Worm (Caenorhabditis elegans) whole organism, L1 larva: Measurements from ENCODE around the gene R166.2.

Experiments
- C04F5.9 ChIP-seq: sonication (generic microtip); optimal IDR thresholded peaks from 2 replicates; lab custom pipeline; 2016; ENCODE audit warnings: missing genetic modification characterization, missing compliant biosample characterization
- C34B4.2 ChIP-seq: sonication (generic microtip); optimal IDR thresholded peaks from 2 replicates; lab custom pipeline; 2017; ENCODE audit warnings: mild to moderate bottlenecking, missing genetic modification characterization, missing compliant biosample characterization
- aha-1 ChIP-seq: fragments of 150-350 bp; optimal IDR thresholded peaks from 2 replicates; lab custom pipeline; 2014; ENCODE audit warnings: missing biosample characterization, missing genetic modification characterization
- aly-2 ChIP-seq: fragments of 150-350 bp; optimal IDR thresholded peaks from 2 replicates; lab custom pipeline; 2014; ENCODE audit warnings: missing biosample characterization, missing genetic modification characterization
- blmp-1 ChIP-seq: fragments of 150-350 bp; optimal IDR thresholded peaks from 2 replicates; lab custom pipeline; 2014; ENCODE audit warnings: missing biosample characterization, missing genetic modification characterization
- ceh-88 ChIP-seq: fragments of 200-800 bp; sonication (Bioruptor generic); IDR thresholded peaks from 2 replicates; pipeline ENCODE4 v1.3.6; 2022; ENCODE audit warnings: missing genetic modification characterization, missing compliant biosample characterization
- ceh-90 ChIP-seq: sonication (generic microtip); optimal IDR thresholded peaks from 2 replicates; lab custom pipeline; 2016; ENCODE audit warnings: missing genetic modification characterization, missing compliant biosample characterization
- ces-1 ChIP-seq: fragments of 150-350 bp; optimal IDR thresholded peaks from 2 replicates; lab custom pipeline; 2014; ENCODE audit warnings: missing biosample characterization, missing genetic modification reagents, missing genetic modification characterization
- dpl-1 ChIP-seq, 3 experiments: fragments of 150-350 bp in 2 of 3; sonication (generic microtip) in 1 of 3; optimal IDR thresholded peaks; 2 replicates each; lab custom pipeline; 2014 to 2017; ENCODE audit warnings: missing biosample characterization in 3 of 3, missing genetic modification characterization in 3 of 3, missing genetic modification reagents in 3 of 3
- efl-1 ChIP-seq, 4 experiments: fragments of 150-350 bp; optimal IDR thresholded peaks in 3 of 4; peaks in 1 of 4; 1 replicate in 1 of 4; 2 replicates in 3 of 4; lab custom pipeline; 2014; ENCODE audit warnings: missing biosample characterization in 2 of 4, missing genetic modification characterization in 2 of 4, missing genetic modification reagents in 2 of 4
- elt-2 ChIP-seq: sonication (generic microtip); optimal IDR thresholded peaks from 2 replicates; lab custom pipeline; 2016; ENCODE audit warnings: missing genetic modification characterization, mild to moderate bottlenecking, inconsistent platforms, missing compliant biosample characterization, missing genetic modification reagents
- elt-3 ChIP-seq, 6 experiments: fragments of 150-350 bp in 1 of 6; sonication (generic microtip); optimal IDR thresholded peaks; 2 replicates each; lab custom pipeline; 2017 to 2018; ENCODE audit warnings: missing biosample characterization in 6 of 6, missing genetic modification characterization in 6 of 6, inconsistent platforms in 1 of 6
- ets-5 ChIP-seq: fragments of 200-800 bp; sonication (Bioruptor generic); IDR thresholded peaks from 2 replicates; pipeline ENCODE4 v1.3.6; 2022; ENCODE audit warnings: missing genetic modification characterization, missing compliant biosample characterization
- fkh-10 ChIP-seq: sonication (generic microtip); optimal IDR thresholded peaks from 2 replicates; lab custom pipeline; 2017; ENCODE audit warnings: missing biosample characterization, missing genetic modification reagents, missing genetic modification characterization
- fkh-4 ChIP-seq: sonication (generic microtip); optimal IDR thresholded peaks from 2 replicates; lab custom pipeline; 2016; ENCODE audit warnings: missing compliant biosample characterization, missing genetic modification characterization, borderline replicate concordance
- hlh-4 ChIP-seq: sonication (generic microtip); optimal IDR thresholded peaks from 2 replicates; lab custom pipeline; 2016; ENCODE audit warnings: mild to moderate bottlenecking, missing genetic modification characterization, missing compliant biosample characterization
- irx-1 ChIP-seq: sonication (generic microtip); optimal IDR thresholded peaks from 2 replicates; lab custom pipeline; 2016; ENCODE audit warnings: missing genetic modification characterization, missing compliant biosample characterization
- lin-14 ChIP-seq: fragments of 200-800 bp; sonication (Bioruptor generic); optimal IDR thresholded peaks from 2 replicates; lab custom pipeline; 2018; ENCODE audit warnings: mild to moderate bottlenecking, missing genetic modification characterization, moderate library complexity, missing compliant biosample characterization
- lin-15B ChIP-seq: fragments of 150-350 bp; sonication (generic microtip); optimal IDR thresholded peaks from 3 replicates; lab custom pipeline; 2014; ENCODE audit warnings: missing biosample characterization, missing genetic modification characterization
- lin-35 ChIP-seq, 2 experiments: fragments of 150-350 bp; optimal IDR thresholded peaks; 2 replicates each; lab custom pipeline; 2014; ENCODE audit warnings: missing biosample characterization in 2 of 2, missing genetic modification characterization in 2 of 2, missing genetic modification reagents in 2 of 2
- lin-39 ChIP-seq: fragments of 150-350 bp; optimal IDR thresholded peaks from 2 replicates; lab custom pipeline; 2014; ENCODE audit warnings: missing biosample characterization, missing genetic modification reagents, missing genetic modification characterization
- lir-3 ChIP-seq: sonication (generic microtip); optimal IDR thresholded peaks from 2 replicates; lab custom pipeline; 2016; ENCODE audit warnings: mild to moderate bottlenecking, missing genetic modification characterization, moderate library complexity, missing compliant biosample characterization; ENCODE audit not compliant: poor library complexity
- mab-9 ChIP-seq: fragments of 200-800 bp; sonication (Bioruptor generic); IDR thresholded peaks from 2 replicates; pipeline ENCODE4 v1.3.6; 2022; ENCODE audit warnings: missing genetic modification reagents, missing genetic modification characterization, missing compliant biosample characterization
- mef-2 ChIP-seq: fragments of 150-350 bp; optimal IDR thresholded peaks from 2 replicates; lab custom pipeline; 2014; ENCODE audit warnings: missing biosample characterization, missing genetic modification characterization
- nhr-11 ChIP-seq: fragments of 150-350 bp; optimal IDR thresholded peaks from 2 replicates; lab custom pipeline; 2014; ENCODE audit warnings: missing biosample characterization, missing genetic modification characterization
- nhr-20 ChIP-seq: sonication (generic microtip); optimal IDR thresholded peaks from 2 replicates; lab custom pipeline; 2016; ENCODE audit warnings: mild to moderate bottlenecking, missing genetic modification characterization, missing compliant biosample characterization
- nhr-237 ChIP-seq: fragments of 150-350 bp; optimal IDR thresholded peaks from 2 replicates; lab custom pipeline; 2014; ENCODE audit warnings: missing biosample characterization, missing genetic modification characterization
- nhr-28 ChIP-seq: fragments of 150-350 bp; optimal IDR thresholded peaks from 2 replicates; lab custom pipeline; 2014; ENCODE audit warnings: missing biosample characterization, missing genetic modification characterization
- nhr-71 ChIP-seq: sonication (generic microtip); optimal IDR thresholded peaks from 2 replicates; lab custom pipeline; 2016; ENCODE audit warnings: mild to moderate bottlenecking, missing genetic modification characterization, moderate library complexity, missing compliant biosample characterization
- nhr-76 ChIP-seq: sonication (generic microtip); optimal IDR thresholded peaks from 2 replicates; lab custom pipeline; 2017; ENCODE audit warnings: missing biosample characterization, missing genetic modification characterization
- nhr-84 ChIP-seq: sonication (generic microtip); optimal IDR thresholded peaks from 2 replicates; lab custom pipeline; 2017; ENCODE audit warnings: missing biosample characterization, missing genetic modification characterization
- nhr-85 ChIP-seq: sonication (generic microtip); peaks from one replicate; lab custom pipeline; 2016; ENCODE audit warnings: missing genetic modification characterization, inconsistent platforms, missing compliant biosample characterization
- pax-3 ChIP-seq: fragments of 200-800 bp; sonication (Bioruptor generic); optimal IDR thresholded peaks from 2 replicates; lab custom pipeline; 2018; ENCODE audit warnings: mild to moderate bottlenecking, missing genetic modification characterization, moderate library complexity, missing compliant biosample characterization
- pqm-1 ChIP-seq: sonication (generic microtip); optimal IDR thresholded peaks from 3 replicates; lab custom pipeline; 2017; ENCODE audit warnings: missing biosample characterization, missing genetic modification characterization
- snu-23 ChIP-seq: sonication (generic microtip); optimal IDR thresholded peaks from 2 replicates; lab custom pipeline; 2016; ENCODE audit warnings: missing genetic modification characterization, missing compliant biosample characterization
- sup-37 ChIP-seq: fragments of 200-800 bp; sonication (Bioruptor generic); optimal IDR thresholded peaks from 2 replicates; lab custom pipeline; 2018; ENCODE audit warnings: mild to moderate bottlenecking, missing genetic modification characterization, missing compliant biosample characterization
- tlp-1 ChIP-seq: fragments of 150-350 bp; optimal IDR thresholded peaks from 2 replicates; lab custom pipeline; 2014; ENCODE audit warnings: missing biosample characterization, missing genetic modification characterization
- unc-30 ChIP-seq: sonication (generic microtip); optimal IDR thresholded peaks from 2 replicates; lab custom pipeline; 2017; ENCODE audit warnings: missing biosample characterization, missing genetic modification characterization
- unc-62 ChIP-seq: fragments of 150-350 bp; optimal IDR thresholded peaks from 2 replicates; lab custom pipeline; 2014; ENCODE audit warnings: missing biosample characterization, missing genetic modification reagents, missing genetic modification characterization
- unc-86 ChIP-seq: sonication (generic microtip); optimal IDR thresholded peaks from 2 replicates; lab custom pipeline; 2016; ENCODE audit warnings: missing genetic modification characterization, missing compliant biosample characterization
- xbp-1 ChIP-seq: sonication (generic microtip); optimal IDR thresholded peaks from 2 replicates; lab custom pipeline; 2016; ENCODE audit warnings: missing genetic modification characterization, missing compliant biosample characterization
- zag-1 ChIP-seq: fragments of 150-350 bp; optimal IDR thresholded peaks from 2 replicates; lab custom pipeline; 2014; ENCODE audit warnings: missing biosample characterization, missing genetic modification characterization
- zip-4 ChIP-seq: fragments of 200-800 bp; sonication (Bioruptor generic); optimal IDR thresholded peaks from 2 replicates; lab custom pipeline; 2018; ENCODE audit warnings: mild to moderate bottlenecking, missing genetic modification characterization, moderate library complexity, missing compliant biosample characterization
- ztf-11 ChIP-seq, 2 experiments: sonication (generic microtip); optimal IDR thresholded peaks; 2 replicates each; lab custom pipeline; 2016 to 2017; ENCODE audit warnings: missing genetic modification characterization in 2 of 2, missing biosample characterization in 1 of 2, missing compliant biosample characterization in 1 of 2
- ztf-4 ChIP-seq: fragments of 150-350 bp; optimal IDR thresholded peaks from 2 replicates; lab custom pipeline; 2014; ENCODE audit warnings: missing biosample characterization, missing genetic modification characterization

Gene R166.2

DNA sequence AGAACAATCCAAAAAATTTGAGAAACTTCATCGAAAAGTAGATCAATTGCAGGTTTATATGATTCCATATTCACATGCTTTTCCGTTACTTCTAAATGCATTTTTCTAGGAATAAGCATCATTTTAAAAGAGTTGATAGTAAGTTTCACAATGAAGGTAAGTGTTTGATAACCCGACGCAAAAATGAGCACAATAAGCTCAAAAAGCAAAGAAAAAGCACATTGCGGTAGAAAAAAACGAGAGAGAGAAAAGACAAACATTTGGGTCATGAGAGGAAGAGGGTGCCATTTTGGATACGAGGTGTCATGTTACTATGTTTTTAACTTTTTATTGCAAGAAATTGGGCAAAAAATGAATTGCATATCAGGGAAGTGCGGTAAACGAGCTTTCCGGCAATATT is 13.1 kb downstream of the R166.2 start, which contains the start of gene F59B10.6:
F59B10.6 (minus strand) TSS at position 101 of the 400 bp plus-strand sequence.
- TF ChIP-seq pqm-1 (tag; lab: Kevin White, UChicago) (no peak), dpl-1 (GFP tag; optimal IDR thresholded peaks at IDR 0.05; lab: Kevin White, UChicago) (no peak), ceh-90 (tag; lab: Kevin White, UChicago) (no peak), irx-1 (no peak), nhr-84 (tag; lab: Kevin White, UChicago) (no peak), lin-39 (tag; lab: Kevin White, UChicago) (no peak), snu-23 (GFP tag; lab: Kevin White, UChicago) (no peak), ces-1 (GFP tag; lab: Kevin White, UChicago) (no peak), ztf-11 (tag; optimal IDR thresholded peaks at IDR 0.05; lab: Kevin White, UChicago) (no peak), zag-1 (tag; lab: Kevin White, UChicago) (no peak), xbp-1 (tag; lab: Kevin White, UChicago) (no peak), nhr-76 (tag; lab: Kevin White, UChicago) (no peak), pax-3 (tag; lab: Kevin White, UChicago) (no peak), fkh-10 (no peak), elt-2 (tag; lab: Kevin White, UChicago) (no peak), unc-86 (no peak), nhr-237 (tag; lab: Kevin White, UChicago) (no peak)

DNA sequence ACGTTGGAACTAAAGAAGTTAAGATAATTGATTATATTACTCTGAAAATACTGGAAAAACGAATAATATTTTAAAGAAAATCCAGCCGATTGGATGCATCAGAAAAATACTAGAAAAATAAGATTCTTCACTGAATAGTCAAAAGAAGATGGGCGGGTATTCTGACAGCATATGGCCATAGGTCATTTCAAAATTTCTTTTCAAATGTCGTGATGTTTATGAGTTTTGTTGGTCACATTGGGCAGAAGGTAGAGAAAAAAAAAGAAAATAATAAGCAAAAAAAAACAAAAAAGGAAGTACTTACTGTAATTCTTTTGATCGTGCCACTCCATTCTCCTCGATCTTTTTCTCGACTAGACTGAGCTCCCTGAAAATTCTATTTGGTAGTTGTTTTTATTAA is 13.9 kb downstream of the R166.2 start, which contains the start of gene F59B10.5:
F59B10.5 (minus strand) TSS at position 101 of the 400 bp plus-strand sequence.
- TF ChIP-seq fkh-4 (tag; lab: Kevin White, UChicago) = no peak

DNA sequence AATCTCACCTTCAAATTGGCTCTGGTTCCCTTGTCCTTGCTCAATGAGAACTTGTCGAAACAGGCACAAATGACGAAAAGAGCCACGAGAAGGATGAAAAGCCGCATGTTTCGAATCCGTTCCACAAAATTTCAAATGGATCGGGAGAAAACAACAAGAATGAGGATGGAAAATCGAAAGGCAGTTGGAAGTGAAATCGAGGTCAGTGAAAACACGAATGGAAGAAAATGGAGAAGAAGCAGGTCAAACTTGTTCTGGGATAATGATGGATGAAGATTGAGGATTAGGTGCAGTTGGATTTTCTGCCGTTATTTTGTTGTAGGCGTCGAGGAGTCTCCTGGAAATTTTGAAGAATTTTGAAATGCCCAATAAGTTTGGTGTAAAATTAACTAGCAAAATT is 14.4 kb downstream of the R166.2 start:
- no peak for TF ChIP-seq lin-15B (tag; lab: Kevin White, UChicago)
- no peak for TF ChIP-seq zag-1 (tag; lab: Kevin White, UChicago)
- peak; percentile 98 for TF ChIP-seq blmp-1 (tag; lab: Kevin White, UChicago)
- no peak for TF ChIP-seq lin-35 (GFP tag; optimal IDR thresholded peaks at IDR 0.05; lab: Kevin White, UChicago)
- TF ChIP-seq C04F5.9 = no peak

DNA sequence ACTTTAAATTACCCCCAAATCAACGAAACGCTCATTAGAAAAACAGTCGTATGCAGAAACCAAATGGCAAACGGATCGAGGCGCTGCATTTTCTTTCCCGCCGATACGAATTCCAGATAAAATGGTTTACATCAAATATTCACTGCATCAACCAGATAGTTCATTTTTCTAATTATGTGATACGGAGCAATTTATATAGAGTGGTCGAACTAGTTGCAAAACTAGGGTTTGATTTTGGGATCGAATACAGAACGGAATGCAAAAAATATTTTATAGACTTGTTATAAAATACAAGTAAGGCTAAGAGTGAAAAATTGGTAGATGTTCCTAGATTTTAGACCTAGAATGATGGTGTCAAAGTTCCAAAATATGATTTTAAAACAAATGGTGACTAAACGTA is 17.6 kb downstream of the R166.2 start:
- TF ChIP-seq unc-62 (GFP tag; lab: Kevin White, UChicago) (no peak), mab-9 (GFP tag; lab: Robert Waterston, UW) (no peak), dpl-1 (GFP tag; optimal IDR thresholded peaks at IDR 0.05; lab: Kevin White, UChicago) (no peak), nhr-11 (tag; lab: Kevin White, UChicago) (no peak), hlh-4 (no peak), mef-2 (no peak), zip-4 (GFP tag; lab: Kevin White, UChicago) (no peak), efl-1 (optimal IDR thresholded peaks at IDR 0.05; lab: Kevin White, UChicago) (no peak), efl-1 (GFP tag; optimal IDR thresholded peaks at IDR 0.05 in 1 of 2; lab: Kevin White, UChicago) (peak in 1 of 2 experiments; percentile 63)

DNA sequence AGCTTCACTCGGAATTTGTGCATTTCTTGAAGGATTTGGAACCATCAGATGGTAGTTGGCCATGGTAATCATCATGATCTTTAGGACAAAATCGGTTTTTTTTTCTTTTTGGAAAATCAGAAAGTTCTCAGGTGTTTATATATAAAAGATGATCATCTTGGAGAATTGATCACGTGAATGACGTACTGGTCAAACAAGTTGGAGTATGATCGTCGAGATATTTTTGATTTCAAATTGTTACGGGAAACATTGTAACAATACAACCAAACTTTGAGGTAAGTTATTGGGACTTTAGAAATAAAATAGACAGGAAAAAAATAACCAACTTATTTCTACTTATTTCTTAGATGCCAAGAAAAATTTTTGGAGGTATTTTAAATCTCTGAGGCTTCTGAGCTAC is 18.5 kb downstream of the R166.2 start, which contains the start of gene F59B10.4:
F59B10.4 (minus strand) TSS at position 101 of the 400 bp plus-strand sequence.
- TF ChIP-seq lir-3 (tag; lab: Kevin White, UChicago) (no peak), unc-30 (no peak), ztf-4 (tag; lab: Kevin White, UChicago) (no peak), lin-14 (GFP tag; lab: Kevin White, UChicago) (peak; percentile 15), aha-1 (tag; lab: Kevin White, UChicago) (no peak), nhr-28 (tag; lab: Kevin White, UChicago) (no peak), blmp-1 (tag; lab: Kevin White, UChicago) (peak; percentile 16), C34B4.2 (tag; lab: Kevin White, UChicago) (no peak), aly-2 (tag; lab: Kevin White, UChicago) (no peak), ets-5 (no peak), snu-23 (GFP tag; lab: Kevin White, UChicago) (peak; percentile 2), elt-3 (tag; optimal IDR thresholded peaks at IDR 0.05; lab: Kevin White, UChicago) (peak in 1 of 6 experiments; percentile 8), tlp-1 (no peak), ceh-88 (GFP tag; lab: Robert Waterston, UW) (no peak), nhr-71 (tag; lab: Kevin White, UChicago) (peak; percentile 7), nhr-85 (tag; lab: Kevin White, UChicago) (peak; percentile 84), sup-37 (GFP tag; lab: Kevin White, UChicago) (no peak), nhr-20 (tag; lab: Kevin White, UChicago) (peak; percentile 8)
- TF ChIP-seq, all 84 proteins: peak for 7
